Worm (Caenorhabditis elegans) whole organism, mixed stage, embryonic: ENCODE results near the gene T24C4.3.

Source experiments
- blmp-1 ChIP-seq: fragments of 150-350 bp; optimal IDR thresholded peaks from 2 replicates; lab custom pipeline; 2014; ENCODE audit warnings: missing biosample characterization, missing genetic modification characterization
- elt-3 ChIP-seq: fragments of 150-350 bp; optimal IDR thresholded peaks from 2 replicates; lab custom pipeline; 2014; ENCODE audit warnings: missing biosample characterization, missing genetic modification characterization
- lsy-2 ChIP-seq: fragments of 150-350 bp; optimal IDR thresholded peaks from 2 replicates; lab custom pipeline; 2014; ENCODE audit warnings: missing biosample characterization, missing genetic modification characterization
- mab-5 ChIP-seq: fragments of 150-350 bp; optimal IDR thresholded peaks from 2 replicates; lab custom pipeline; 2014; ENCODE audit warnings: missing biosample characterization, missing genetic modification characterization
- nhr-28 ChIP-seq: fragments of 150-350 bp; optimal IDR thresholded peaks from 2 replicates; lab custom pipeline; 2014; ENCODE audit warnings: missing biosample characterization, missing genetic modification characterization
- pha-4 ChIP-seq: fragments of 150-350 bp; optimal IDR thresholded peaks from 2 replicates; lab custom pipeline; 2018; ENCODE audit warnings: missing biosample characterization, missing genetic modification reagents, missing genetic modification characterization
- sptf-1 ChIP-seq: sonication (generic microtip); optimal IDR thresholded peaks from 2 replicates; lab custom pipeline; 2017; ENCODE audit warnings: mild to moderate bottlenecking, missing genetic modification characterization, moderate library complexity, missing compliant biosample characterization
- tbx-8 ChIP-seq: fragments of 200-800 bp; sonication (Bioruptor generic); optimal IDR thresholded peaks from 2 replicates; lab custom pipeline; 2018; ENCODE audit warnings: mild to moderate bottlenecking, missing genetic modification characterization, moderate library complexity, missing compliant biosample characterization
- unc-39 ChIP-seq: fragments of 150-350 bp; optimal IDR thresholded peaks from 2 replicates; lab custom pipeline; 2014; ENCODE audit warnings: missing biosample characterization, missing genetic modification characterization
- unc-62 ChIP-seq: fragments of 150-350 bp; optimal IDR thresholded peaks from 2 replicates; lab custom pipeline; 2014; ENCODE audit warnings: missing biosample characterization, missing genetic modification reagents, missing genetic modification characterization

- TF ChIP-seq pha-4 (tag; lab: Kevin White, UChicago) = peak; percentile 20
- no peak for TF ChIP-seq nhr-28 (tag; lab: Kevin White, UChicago)
- TF ChIP-seq unc-62 (GFP tag; lab: Kevin White, UChicago) = peak; percentile 14
- TF ChIP-seq tbx-8 = peak; percentile 66
- TF ChIP-seq lsy-2 (tag; lab: Kevin White, UChicago) = peak; percentile 4
- no peak for TF ChIP-seq mab-5
- TF ChIP-seq blmp-1 (tag; lab: Kevin White, UChicago) = no peak
- TF ChIP-seq elt-3 (tag; lab: Kevin White, UChicago) = peak; percentile 85
- TF ChIP-seq unc-39 = peak; percentile 50
- peak; percentile 88 for TF ChIP-seq sptf-1 (tag; lab: Kevin White, UChicago)
Measured at ce11 chrIII:835713-836278, 36.5 kb downstream of the T24C4.3 start.
